Fruit fly (Drosophila melanogaster) whole organism, embryonic: Measurements from ENCODE around the gene CG14966.

Experiments used
- CG10543 ChIP-seq: fragments of 200-800 bp; sonication (Bioruptor generic); optimal IDR thresholded peaks from 3 replicates; lab custom pipeline; 2017; ENCODE audit warnings: missing biosample characterization, mild to moderate bottlenecking, missing genetic modification characterization, moderate library complexity
- CG11247 ChIP-seq: fragments of 200-800 bp; sonication (Bioruptor generic); IDR thresholded peaks from 2 replicates; pipeline ENCODE4 v1.3.6; 2022; ENCODE audit warnings: missing biosample characterization, missing genetic modification characterization
- CG13287 ChIP-seq: fragments of 200-800 bp; sonication (Bioruptor generic); IDR thresholded peaks from 2 replicates; pipeline ENCODE4 v1.3.6; 2022; ENCODE audit warnings: missing biosample characterization, missing genetic modification characterization; ENCODE audit not compliant: partially characterized antibody
- CG14014 ChIP-seq: fragments of 200-800 bp; sonication (Bioruptor generic); IDR thresholded peaks from 2 replicates; pipeline ENCODE4 v1.3.6; 2022; ENCODE audit warnings: missing biosample characterization, missing genetic modification characterization
- CG15514 ChIP-seq: fragments of 200-800 bp; sonication (Bioruptor generic); optimal IDR thresholded peaks from 3 replicates; lab custom pipeline; 2017; ENCODE audit warnings: missing biosample characterization, missing genetic modification characterization, mild to moderate bottlenecking, moderate library complexity, missing genetic modification reagents
- CG17359 ChIP-seq: fragments of 200-800 bp; sonication (Bioruptor generic); optimal IDR thresholded peaks from 3 replicates; lab custom pipeline; 2018; ENCODE audit warnings: missing biosample characterization, mild to moderate bottlenecking, missing genetic modification characterization, moderate library complexity
- CG17385 ChIP-seq: fragments of 200-800 bp; sonication (Bioruptor generic); optimal IDR thresholded peaks from 3 replicates; lab custom pipeline; 2018; ENCODE audit warnings: missing biosample characterization, mild to moderate bottlenecking, missing genetic modification characterization
- CG17568 ChIP-seq: fragments of 200-800 bp; sonication (Bioruptor generic); optimal IDR thresholded peaks from 2 replicates; lab custom pipeline; 2018; ENCODE audit warnings: missing biosample characterization, mild to moderate bottlenecking, missing genetic modification characterization, moderate library complexity
- CG18262 ChIP-seq: fragments of 200-800 bp; optimal IDR thresholded peaks from 3 replicates; lab custom pipeline; 2019; ENCODE audit warnings: missing biosample characterization, mild to moderate bottlenecking, missing genetic modification characterization, moderate library complexity
- CG18599 ChIP-seq: fragments of 200-800 bp; sonication (Bioruptor generic); optimal IDR thresholded peaks from 3 replicates; lab custom pipeline; 2017; ENCODE audit warnings: missing biosample characterization, missing genetic modification characterization, mild to moderate bottlenecking, moderate library complexity, missing genetic modification reagents
- CG3726 ChIP-seq: fragments of 200-800 bp; sonication (Bioruptor generic); IDR thresholded peaks from 3 replicates; pipeline ENCODE4, ENCODE4 v1.3.6; 2022; ENCODE audit warnings: missing biosample characterization, missing genetic modification characterization
- CG4820 ChIP-seq: fragments of 200-800 bp; sonication (Bioruptor generic); optimal IDR thresholded peaks from 3 replicates; lab custom pipeline; 2016; ENCODE audit warnings: missing biosample characterization, missing genetic modification characterization
- CG5180 ChIP-seq: fragments of 200-800 bp; sonication (Bioruptor generic); optimal IDR thresholded peaks from 3 replicates; lab custom pipeline; 2017; ENCODE audit warnings: missing biosample characterization, missing genetic modification characterization, mild to moderate bottlenecking, moderate library complexity, missing genetic modification reagents
- Drgx ChIP-seq: fragments of 200-800 bp; sonication (Bioruptor generic); IDR thresholded peaks from 2 replicates; pipeline ENCODE4 v1.3.6; 2022; ENCODE audit warnings: missing biosample characterization, missing genetic modification characterization
- Gsc ChIP-seq: fragments of 200-800 bp; sonication (Bioruptor generic); IDR thresholded peaks from 2 replicates; pipeline ENCODE4 v1.3.6; 2022; ENCODE audit warnings: missing biosample characterization, missing genetic modification characterization
- Med ChIP-seq: fragments of 200-800 bp; sonication (Bioruptor generic); peaks from one replicate; lab custom pipeline; 2016; ENCODE audit warnings: missing biosample characterization, missing genetic modification characterization, mild to moderate bottlenecking, inconsistent platforms, moderate library complexity
- Meics ChIP-seq: fragments of 200-800 bp; sonication (Bioruptor generic); optimal IDR thresholded peaks from 2 replicates; lab custom pipeline; 2017; ENCODE audit warnings: missing biosample characterization, mild to moderate bottlenecking, missing genetic modification characterization
- Spps ChIP-seq: fragments of 200-800 bp; sonication (Bioruptor generic); optimal IDR thresholded peaks from 2 replicates; lab custom pipeline; 2018; ENCODE audit warnings: missing biosample characterization, mild to moderate bottlenecking, missing genetic modification characterization
- Sry-β ChIP-seq: fragments of 200-800 bp; sonication (Bioruptor generic); optimal IDR thresholded peaks from 2 replicates; lab custom pipeline; 2018; ENCODE audit warnings: missing biosample characterization, mild to moderate bottlenecking, missing genetic modification characterization, moderate library complexity
- TFAM ChIP-seq: fragments of 200-800 bp; sonication (Bioruptor generic); optimal IDR thresholded peaks from 2 replicates; lab custom pipeline; 2017; ENCODE audit warnings: missing biosample characterization, missing genetic modification characterization, inconsistent platforms
- Trl ChIP-seq, 3 experiments: fragments of >200 bp in 2 of 3; fragments of 200-800 bp in 1 of 3; sonication (Bioruptor generic) in 1 of 3; optimal IDR thresholded peaks; 2 replicates in 1 of 3; 3 replicates in 2 of 3; lab custom pipeline; 2016 to 2017; ENCODE audit warnings: missing biosample characterization in 1 of 3, missing genetic modification characterization in 1 of 3
- YL-1 ChIP-seq: fragments of 200-800 bp; sonication (Bioruptor generic); optimal IDR thresholded peaks from 3 replicates; lab custom pipeline; 2017; ENCODE audit warnings: missing biosample characterization, mild to moderate bottlenecking, missing genetic modification characterization
- bsh ChIP-seq, 2 experiments: fragments of 200-800 bp; sonication (Bioruptor generic); optimal IDR thresholded peaks; 2 replicates each; lab custom pipeline; 2017 to 2018; ENCODE audit warnings: mild to moderate bottlenecking in 2 of 2, missing biosample characterization in 2 of 2, missing genetic modification characterization in 2 of 2, moderate library complexity in 1 of 2
- caup ChIP-seq: fragments of 200-800 bp; sonication (Bioruptor generic); optimal IDR thresholded peaks from 3 replicates; lab custom pipeline; 2017; ENCODE audit warnings: missing biosample characterization, mild to moderate bottlenecking, missing genetic modification characterization, moderate library complexity; ENCODE audit not compliant: severe bottlenecking
- chinmo ChIP-seq: fragments of 200-800 bp; sonication (Bioruptor generic); IDR thresholded peaks from 4 replicates; pipeline ENCODE4 v1.3.6; 2022; ENCODE audit warnings: missing biosample characterization, missing genetic modification characterization; ENCODE audit not compliant: partially characterized antibody
- ci ChIP-seq: fragments of 200-800 bp; sonication (Bioruptor generic); IDR thresholded peaks from 3 replicates; pipeline ENCODE4 v1.3.6; 2022; ENCODE audit warnings: missing biosample characterization, missing genetic modification characterization
- corto ChIP-seq: fragments of 200-800 bp; sonication (Bioruptor generic); optimal IDR thresholded peaks from 2 replicates; lab custom pipeline; 2016; ENCODE audit warnings: missing biosample characterization, mild to moderate bottlenecking, missing genetic modification characterization, moderate library complexity
- crol ChIP-seq: fragments of 200-800 bp; sonication (Bioruptor generic); IDR thresholded peaks from 2 replicates; pipeline ENCODE4 v1.3.6; 2022; ENCODE audit warnings: missing biosample characterization, missing genetic modification characterization
- fru ChIP-seq: fragments of >200 bp; optimal IDR thresholded peaks from 2 replicates; lab custom pipeline; 2017
- gce ChIP-seq: fragments of 200-800 bp; sonication (Bioruptor generic); IDR thresholded peaks from 3 replicates; pipeline ENCODE4 v1.3.6; 2022; ENCODE audit warnings: missing biosample characterization, missing genetic modification characterization
- her ChIP-seq: fragments of 200-800 bp; sonication (Bioruptor generic); optimal IDR thresholded peaks from 2 replicates; lab custom pipeline; 2016; ENCODE audit warnings: missing biosample characterization, missing genetic modification characterization
- jumu ChIP-seq: fragments of 200-800 bp; sonication (Bioruptor generic); optimal IDR thresholded peaks from 3 replicates; lab custom pipeline; 2016; ENCODE audit warnings: missing biosample characterization, missing genetic modification characterization
- lbe ChIP-seq: fragments of 200-800 bp; sonication (Bioruptor generic); optimal IDR thresholded peaks from 2 replicates; lab custom pipeline; 2016; ENCODE audit warnings: missing biosample characterization, mild to moderate bottlenecking, missing genetic modification characterization
- lilli ChIP-seq: fragments of 200-800 bp; sonication (Bioruptor generic); optimal IDR thresholded peaks from 3 replicates; lab custom pipeline; 2016; ENCODE audit warnings: missing biosample characterization, missing genetic modification characterization
- nom ChIP-seq: fragments of 200-800 bp; sonication (Bioruptor generic); optimal IDR thresholded peaks from 2 replicates; lab custom pipeline; 2017; ENCODE audit warnings: missing biosample characterization, missing genetic modification characterization, mild to moderate bottlenecking, moderate library complexity, missing genetic modification reagents
- row ChIP-seq: fragments of 200-800 bp; sonication (Bioruptor generic); IDR thresholded peaks from 3 replicates; pipeline ENCODE4 v1.3.6; 2022; ENCODE audit warnings: missing biosample characterization, missing genetic modification characterization
- slou ChIP-seq: fragments of 200-800 bp; sonication (Bioruptor generic); optimal IDR thresholded peaks from 3 replicates; lab custom pipeline; 2016; ENCODE audit warnings: missing biosample characterization, missing genetic modification characterization
- tgo ChIP-seq: fragments of 200-800 bp; sonication (Bioruptor generic); IDR thresholded peaks from 3 replicates; pipeline ENCODE4 v1.3.6; 2022; ENCODE audit warnings: missing biosample characterization, missing genetic modification characterization
- trh ChIP-seq: fragments of 200-800 bp; sonication (Bioruptor generic); optimal IDR thresholded peaks from 2 replicates; lab custom pipeline; 2016; ENCODE audit warnings: missing biosample characterization, missing genetic modification characterization
- wek ChIP-seq: fragments of 200-800 bp; sonication (Bioruptor generic); optimal IDR thresholded peaks from 3 replicates; lab custom pipeline; 2018; ENCODE audit warnings: missing biosample characterization, mild to moderate bottlenecking, missing genetic modification characterization, moderate library complexity

CG14966 gene

dm6 chr3L:3197464-3197863 lies at the start of gene CG14966 (continued):
- no peak for TF ChIP-seq Gsc
- TF ChIP-seq CG17359 = no peak
- TF ChIP-seq jumu = peak; percentile 9
- no peak for TF ChIP-seq caup (GFP tag; lab: Kevin White, UChicago)
- no peak for TF ChIP-seq slou (GFP tag; lab: Kevin White, UChicago)
- no peak for TF ChIP-seq CG11247 (GFP tag; lab: Robert Waterston, UW)
- TF ChIP-seq CG3726 (GFP tag; lab: Robert Waterston, UW) = no peak
- TF ChIP-seq YL-1 = peak; percentile 79
- no peak for TF ChIP-seq Sry-β
- no peak for TF ChIP-seq her (GFP tag; lab: Kevin White, UChicago)
- peak; percentile 56 for TF ChIP-seq lilli (GFP tag; lab: Kevin White, UChicago)
- TF ChIP-seq trh (GFP tag; lab: Kevin White, UChicago) = no peak
- TF ChIP-seq corto = no peak
- peak; percentile 57; the same call in 1 of the 2 replicates for TF ChIP-seq CG14014
- peak; percentile 22 for TF ChIP-seq CG18599 (GFP tag; lab: Kevin White, UChicago)
- no peak for TF ChIP-seq tgo (GFP tag; lab: Robert Waterston, UW)
- TF ChIP-seq CG17568 (GFP tag; lab: Kevin White, UChicago) = no peak
- no peak for TF ChIP-seq CG17385 (GFP tag; lab: Kevin White, UChicago)
- TF ChIP-seq CG5180 (GFP tag; lab: Kevin White, UChicago) = no peak
- TF ChIP-seq CG15514 (GFP tag; lab: Kevin White, UChicago) = peak; percentile 83
- peak; percentile 96 for TF ChIP-seq CG13287 (GFP tag; lab: Robert Waterston, UW)
- TF ChIP-seq, all 482 proteins: peak for 176

dm6 chr3L:3246378-3247129 lies 49.1 kb upstream of the CG14966 start:
- no peak for TF ChIP-seq TFAM
- peak in 1 of 2 experiments; percentile 99 for TF ChIP-seq bsh (GFP tag; optimal IDR thresholded peaks at IDR 0.05; lab: Kevin White, UChicago)
- TF ChIP-seq row (GFP tag; lab: Robert Waterston, UW) = no peak
- no peak for TF ChIP-seq CG18262 (tag; lab: Kevin White, UChicago)
- peak; percentile 98 for TF ChIP-seq corto
- no peak for TF ChIP-seq CG4820 (GFP tag; lab: Kevin White, UChicago)
- peak; percentile 100 for TF ChIP-seq nom (GFP tag; lab: Kevin White, UChicago)
- no peak for TF ChIP-seq fru (lab: Kevin White, UChicago)
- TF ChIP-seq gce = no peak
- TF ChIP-seq Med (GFP tag; lab: Kevin White, UChicago) = peak; percentile 29
- 0 out of 4 replicates have a peak, but pooled peaks have one; percentile 38 for TF ChIP-seq chinmo (GFP tag; lab: Robert Waterston, UW)
- TF ChIP-seq Drgx = peak; percentile 94
- peak in 1 of 2 experiments; percentile 7 for TF ChIP-seq Trl (optimal IDR thresholded peaks at IDR 0.05; lab: Kevin White, UChicago)
- no peak for TF ChIP-seq Trl (GFP tag; optimal IDR thresholded peaks at IDR 0.05; lab: Kevin White, UChicago)
- TF ChIP-seq Spps = no peak
- TF ChIP-seq crol (GFP tag; lab: Robert Waterston, UW) = peak; percentile 43; the same call in 1 of the 2 replicates
- peak; percentile 94 for TF ChIP-seq lbe
- no peak for TF ChIP-seq wek (GFP tag; lab: Kevin White, UChicago)
- no peak for TF ChIP-seq ci
- TF ChIP-seq CG10543 (GFP tag; lab: Kevin White, UChicago) = no peak
- TF ChIP-seq Meics (GFP tag; lab: Kevin White, UChicago) = no peak
